Fruit fly (Drosophila melanogaster): Measurements from ENCODE around the gene Grp170.

The Grp170 gene

dm6 chrX:2221598-2221997 lies 53.3 kb downstream of the Grp170 start:
- no peak for TF ChIP-seq ewg (GFP tag; optimal IDR thresholded peaks at IDR 0.05)
- no peak for TF ChIP-seq CG4707 (GFP tag; optimal IDR thresholded peaks at IDR 0.05)
- no peak for TF ChIP-seq sob (GFP tag; IDR thresholded peaks at IDR 0.05)
- TF ChIP-seq CG12769 (tag; optimal IDR thresholded peaks at IDR 0.05), result no peak
- peak; percentile 61 for TF ChIP-seq Elba2 (GFP tag; optimal IDR thresholded peaks at IDR 0.05)
- TF ChIP-seq CG11504 (tag; optimal IDR thresholded peaks at IDR 0.05), result peak; percentile 41
- TF ChIP-seq zen (tag; optimal IDR thresholded peaks at IDR 0.05), result peak; percentile 18
- TF ChIP-seq sc (optimal IDR thresholded peaks at IDR 0.05), result no peak
- TF ChIP-seq sc (GFP tag; optimal IDR thresholded peaks at IDR 0.05), result no peak
- TF ChIP-seq ftz-f1 (GFP tag; optimal IDR thresholded peaks at IDR 0.05), result no peak
- TF ChIP-seq fd64A (GFP tag; optimal IDR thresholded peaks at IDR 0.05), result no peak
- TF ChIP-seq insv (GFP tag; optimal IDR thresholded peaks at IDR 0.05), result peak; percentile 57 to 95
- TF ChIP-seq bowl (GFP tag; IDR thresholded peaks at IDR 0.05), result no peak
- TF ChIP-seq CG32532 (GFP tag; IDR thresholded peaks at IDR 0.05), result no peak

All from whole organism, embryonic.